Worm (Caenorhabditis elegans) whole organism, young adult: ENCODE results near the gene ani-3.

Experiments
- F57C9.4 ChIP-seq: sonication (generic microtip); optimal IDR thresholded peaks from 2 replicates; lab custom pipeline; 2017; ENCODE audit warnings: mild to moderate bottlenecking, missing genetic modification characterization, missing compliant biosample characterization
- Y53F4B.3 ChIP-seq: fragments of 200-800 bp; sonication (Bioruptor generic); IDR thresholded peaks from 2 replicates; pipeline ENCODE4 v1.3.6; 2022; ENCODE audit warnings: missing genetic modification reagents, missing genetic modification characterization, missing compliant biosample characterization
- ZK185.1 ChIP-seq: sonication (generic microtip); optimal IDR thresholded peaks from 2 replicates; lab custom pipeline; 2016; ENCODE audit warnings: mild to moderate bottlenecking, missing genetic modification characterization, missing compliant biosample characterization; ENCODE audit not compliant: poor library complexity, severe bottlenecking
- akir-1 ChIP-seq: fragments of 200-800 bp; sonication (Bioruptor generic); optimal IDR thresholded peaks from 2 replicates; lab custom pipeline; 2018; ENCODE audit warnings: mild to moderate bottlenecking, missing genetic modification characterization, moderate library complexity, missing compliant biosample characterization
- athp-1 ChIP-seq: sonication (generic microtip); optimal IDR thresholded peaks from 2 replicates; lab custom pipeline; 2017; ENCODE audit warnings: mild to moderate bottlenecking, missing genetic modification characterization, missing compliant biosample characterization
- attf-6 ChIP-seq: fragments of 200-800 bp; sonication (Bioruptor generic); IDR thresholded peaks from 2 replicates; pipeline ENCODE4 v1.3.6; 2022; ENCODE audit warnings: missing genetic modification reagents, missing genetic modification characterization, missing compliant biosample characterization
- bed-2 ChIP-seq: fragments of 200-800 bp; sonication (Bioruptor generic); IDR thresholded peaks from 2 replicates; pipeline ENCODE4 v1.3.6; 2022; ENCODE audit warnings: missing genetic modification reagents, missing genetic modification characterization, missing compliant biosample characterization
- ccch-3 ChIP-seq: fragments of 200-800 bp; sonication (Bioruptor generic); optimal IDR thresholded peaks from 2 replicates; lab custom pipeline; 2018; ENCODE audit warnings: mild to moderate bottlenecking, missing genetic modification characterization, missing compliant biosample characterization
- cebp-1 ChIP-seq, 2 experiments: fragments of 200-800 bp in 1 of 2; sonication (Bioruptor generic) in 1 of 2; sonication (generic microtip) in 1 of 2; IDR thresholded peaks in 1 of 2; optimal IDR thresholded peaks in 1 of 2; 2 replicates each; pipeline versions ENCODE4 v1.3.6 to Lab custom; 2017 to 2022; ENCODE audit warnings: missing compliant biosample characterization in 2 of 2, missing genetic modification characterization in 2 of 2, mild to moderate bottlenecking in 1 of 2, missing genetic modification reagents in 1 of 2, moderate library complexity in 1 of 2
- dox-1 ChIP-seq: fragments of 200-800 bp; sonication (Bioruptor generic); IDR thresholded peaks from 2 replicates; pipeline ENCODE4 v1.3.6; 2022; ENCODE audit warnings: missing genetic modification reagents, missing genetic modification characterization, missing compliant biosample characterization
- egrh-3 ChIP-seq: fragments of 200-800 bp; sonication (Bioruptor generic); IDR thresholded peaks from 2 replicates; pipeline ENCODE4 v1.3.6; 2022; ENCODE audit warnings: missing genetic modification reagents, missing genetic modification characterization, missing compliant biosample characterization
- him-1 ChIP-seq: sonication (generic microtip); optimal IDR thresholded peaks from 2 replicates; lab custom pipeline; 2016; ENCODE audit warnings: missing genotype, missing genetic modification reagents, missing genetic modification characterization, missing compliant biosample characterization
- hmg-1.2 ChIP-seq: fragments of 200-800 bp; sonication (Bioruptor generic); IDR thresholded peaks from 2 replicates; pipeline ENCODE4 v1.3.6; 2022; ENCODE audit warnings: missing genetic modification reagents, missing genetic modification characterization, missing compliant biosample characterization
- hsf-1 ChIP-seq: fragments of 200-800 bp; sonication (Bioruptor generic); IDR thresholded peaks from 2 replicates; pipeline ENCODE4 v1.3.6; 2022; ENCODE audit warnings: missing genetic modification reagents, missing genetic modification characterization, missing compliant biosample characterization
- lag-1 ChIP-seq: fragments of 200-800 bp; sonication (Bioruptor generic); IDR thresholded peaks from 2 replicates; pipeline ENCODE4 v1.3.6; 2022; ENCODE audit warnings: missing genetic modification reagents, missing genetic modification characterization, missing compliant biosample characterization
- lin-40 ChIP-seq: sonication (generic microtip); optimal IDR thresholded peaks from 2 replicates; lab custom pipeline; 2016; ENCODE audit warnings: missing genetic modification characterization, mild to moderate bottlenecking, missing compliant biosample characterization, missing genotype, missing genetic modification reagents
- nhr-27 ChIP-seq: fragments of 200-800 bp; sonication (Bioruptor generic); optimal IDR thresholded peaks from 2 replicates; lab custom pipeline; 2018; ENCODE audit warnings: mild to moderate bottlenecking, missing genetic modification characterization, moderate library complexity, missing compliant biosample characterization
- nhr-80 ChIP-seq: sonication (generic microtip); optimal IDR thresholded peaks from 2 replicates; lab custom pipeline; 2016; ENCODE audit warnings: missing genetic modification characterization, missing compliant biosample characterization
- rpc-1 ChIP-seq, 2 experiments: fragments of 150-350 bp in 1 of 2; sonication (generic microtip) in 1 of 2; optimal IDR thresholded peaks; 2 replicates each; lab custom pipeline; 2014 to 2018; ENCODE audit warnings: missing biosample characterization in 1 of 2, missing genetic modification characterization in 1 of 2, missing genetic modification reagents in 1 of 2, missing genotype in 1 of 2
- sdz-38 ChIP-seq: sonication (generic microtip); optimal IDR thresholded peaks from 2 replicates; lab custom pipeline; 2016; ENCODE audit warnings: missing genotype, missing genetic modification characterization, missing compliant biosample characterization
- tbx-9 ChIP-seq: sonication (generic microtip); optimal IDR thresholded peaks from 2 replicates; lab custom pipeline; 2016; ENCODE audit warnings: borderline replicate concordance, missing genetic modification characterization, inconsistent platforms, missing compliant biosample characterization
- tlf-1 ChIP-seq: fragments of 200-800 bp; sonication (Bioruptor generic); optimal IDR thresholded peaks from 2 replicates; lab custom pipeline; 2018; ENCODE audit warnings: mild to moderate bottlenecking, missing genetic modification characterization, missing compliant biosample characterization
- zfh-2 ChIP-seq: fragments of 200-800 bp; sonication (Bioruptor generic); conservative IDR thresholded peaks from 2 replicates; pipeline ENCODE4 v1.3.6; 2022; ENCODE audit warnings: missing genetic modification reagents, missing genetic modification characterization, missing compliant biosample characterization
- ztf-6 ChIP-seq: fragments of 200-800 bp; sonication (Bioruptor generic); IDR thresholded peaks from 2 replicates; pipeline ENCODE4 v1.3.6; 2022; ENCODE audit warnings: missing genetic modification reagents, missing genetic modification characterization, missing compliant biosample characterization

ani-3 gene

ce11 chrV:19747144-19747543, 49.6 kb downstream of the ani-3 start:
- TF ChIP-seq akir-1 (GFP tag; lab: Kevin White, UChicago), result no peak
- no peak for TF ChIP-seq attf-6 (GFP tag; lab: Robert Waterston, UW)
- TF ChIP-seq tbx-9, result no peak
- no peak for TF ChIP-seq nhr-27 (tag; lab: Kevin White, UChicago)
- TF ChIP-seq Y53F4B.3, result no peak
- no peak for TF ChIP-seq rpc-1 (optimal IDR thresholded peaks at IDR 0.05; lab: Kevin White, UChicago)
- no peak for TF ChIP-seq rpc-1 (tag; optimal IDR thresholded peaks at IDR 0.05; lab: Kevin White, UChicago)
- TF ChIP-seq athp-1, result no peak
- TF ChIP-seq hmg-1.2 (GFP tag; lab: Robert Waterston, UW), result no peak
- no peak for TF ChIP-seq bed-2 (GFP tag; lab: Robert Waterston, UW)
- no peak for TF ChIP-seq ZK185.1 (tag; lab: Kevin White, UChicago)
- no peak for TF ChIP-seq F57C9.4 (tag; lab: Kevin White, UChicago)
- TF ChIP-seq lag-1 (GFP tag; lab: Robert Waterston, UW), result no peak
- no peak for TF ChIP-seq nhr-80 (tag; lab: Kevin White, UChicago)
- no peak for TF ChIP-seq tlf-1 (GFP tag; lab: Kevin White, UChicago)
- TF ChIP-seq cebp-1 (GFP tag; IDR thresholded peaks at IDR 0.05; lab: Robert Waterston, UW), result no peak
- no peak for TF ChIP-seq cebp-1 (tag; optimal IDR thresholded peaks at IDR 0.05; lab: Kevin White, UChicago)

DNA sequence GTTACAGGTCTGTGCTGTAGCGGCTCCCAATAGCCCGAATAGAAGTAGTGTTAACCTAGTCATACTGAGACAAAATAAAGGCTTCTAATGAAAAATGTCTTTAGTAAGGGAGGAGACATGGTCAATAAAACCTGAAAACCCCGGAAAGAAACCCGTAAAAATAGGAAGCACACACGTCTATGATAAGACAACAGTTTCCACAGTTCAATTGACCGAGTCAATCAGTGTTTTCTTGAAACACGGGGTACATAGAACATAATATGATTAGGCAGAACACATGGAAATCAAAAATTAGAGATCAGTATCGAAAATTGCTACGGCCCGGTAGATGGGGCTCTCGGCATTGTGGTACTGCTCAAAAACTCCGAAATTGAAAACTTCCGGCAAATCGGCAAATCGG, 53.6 kb downstream of the ani-3 start, which contains the start of gene clec-49:
Gene clec-49, minus strand, starts transcription at position 103 of the 400 bp plus-strand sequence.
- no peak for TF ChIP-seq sdz-38 (tag; lab: Kevin White, UChicago)
- TF ChIP-seq dox-1 (GFP tag; lab: Robert Waterston, UW), result no peak
- peak; percentile 72 for TF ChIP-seq nhr-80 (tag; lab: Kevin White, UChicago)

- TF ChIP-seq lin-40 (tag; lab: Kevin White, UChicago), result no peak
- TF ChIP-seq hsf-1 (GFP tag; lab: Robert Waterston, UW), result no peak
- TF ChIP-seq him-1 (tag; lab: Kevin White, UChicago), result no peak
- peak; percentile 71; the same call in 1 of the 2 replicates for TF ChIP-seq zfh-2 (GFP tag; lab: Robert Waterston, UW)
- TF ChIP-seq egrh-3, result no peak
These were observed 55.3 kb downstream of the ani-3 start for ce11 chrV:19752879-19753278.

DNA sequence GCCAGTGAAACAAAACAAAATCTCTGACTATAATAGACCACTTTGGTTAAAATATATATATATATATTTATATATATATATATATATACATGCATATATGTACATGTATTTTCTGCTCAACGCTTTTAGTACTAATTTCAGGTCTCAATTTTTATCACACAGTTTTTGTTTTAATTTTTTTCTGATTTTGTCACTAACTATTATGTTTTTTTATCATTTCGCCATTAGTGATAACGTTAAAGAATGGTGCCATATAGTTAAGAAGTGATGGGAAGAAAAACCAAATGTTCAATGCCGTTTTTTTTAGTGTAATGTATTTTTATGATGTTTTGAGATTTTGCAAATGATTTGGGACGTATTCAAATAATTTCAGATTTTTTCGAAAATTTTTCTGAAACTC, 56.8 kb downstream of the ani-3 start:
- TF ChIP-seq athp-1 (no peak), lin-40 (tag; lab: Kevin White, UChicago) (no peak), nhr-80 (tag; lab: Kevin White, UChicago) (peak; percentile 32), ztf-6 (GFP tag; lab: Robert Waterston, UW) (no peak), ccch-3 (GFP tag; lab: Kevin White, UChicago) (no peak)
